Worm (Caenorhabditis elegans): Measurements from ENCODE around the gene F55H2.7.

DNA sequence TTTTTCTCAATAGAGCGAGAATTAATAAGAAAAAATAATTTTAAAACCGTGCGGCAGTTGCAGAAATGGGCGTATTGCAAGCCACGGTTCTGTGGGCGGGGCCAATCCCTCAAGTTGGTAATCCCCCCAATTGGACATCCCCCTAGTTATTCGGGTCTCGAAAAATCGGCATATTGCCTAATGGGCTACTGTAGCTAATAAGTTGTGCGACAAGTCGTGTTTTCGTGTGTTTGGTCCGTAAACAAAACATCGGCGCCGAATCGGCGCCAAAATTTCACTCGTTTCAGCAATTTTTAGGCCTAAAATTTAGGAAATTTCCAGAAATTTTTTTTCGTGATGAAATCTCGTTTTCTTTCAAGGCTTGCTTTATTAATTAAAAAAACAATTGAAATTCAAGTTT lies 11.7 kb downstream of the F55H2.7 start:
- TF ChIP-seq daf-8 (GFP tag; IDR thresholded peaks at IDR 0.05) = no peak
- no peak for TF ChIP-seq fos-1 (tag; optimal IDR thresholded peaks at IDR 0.05)
- no peak for TF ChIP-seq unc-62 (GFP tag; optimal IDR thresholded peaks at IDR 0.05 in 1 of 2)
- no peak for TF ChIP-seq unc-62 (tag; optimal IDR thresholded peaks at IDR 0.05)
- no peak for TF ChIP-seq dve-1 (tag; optimal IDR thresholded peaks at IDR 0.05; ENCODE audit: insufficient read depth)
- no peak for TF ChIP-seq aly-2 (tag; optimal IDR thresholded peaks at IDR 0.05)
- TF ChIP-seq dpl-1 (GFP tag; optimal IDR thresholded peaks at IDR 0.05) = no peak

Measured in whole organism, L4 larva.